Worm (Caenorhabditis elegans) whole organism, mixed stage, embryonic: ENCODE data around the gene F14E5.2.

Source experiments
- blmp-1 ChIP-seq: fragments of 150-350 bp; optimal IDR thresholded peaks from 2 replicates; lab custom pipeline; 2014; ENCODE audit warnings: missing biosample characterization, missing genetic modification characterization
- ces-1 ChIP-seq: fragments of 150-350 bp; optimal IDR thresholded peaks from 2 replicates; lab custom pipeline; 2014; ENCODE audit warnings: missing biosample characterization, missing genetic modification reagents, missing genetic modification characterization
- lin-13 ChIP-seq: fragments of 150-350 bp; optimal IDR thresholded peaks from 2 replicates; lab custom pipeline; 2014; ENCODE audit warnings: missing biosample characterization, missing genetic modification characterization
- nhr-12 ChIP-seq: fragments of 150-350 bp; optimal IDR thresholded peaks from 2 replicates; lab custom pipeline; 2014; ENCODE audit warnings: missing biosample characterization, missing genetic modification characterization
- pha-4 ChIP-seq: fragments of 150-350 bp; optimal IDR thresholded peaks from 2 replicates; lab custom pipeline; 2018; ENCODE audit warnings: missing biosample characterization, missing genetic modification reagents, missing genetic modification characterization
- snpc-4 ChIP-seq: fragments of 150-350 bp; optimal IDR thresholded peaks from 2 replicates; lab custom pipeline; 2014; ENCODE audit warnings: missing biosample characterization, missing genetic modification characterization
- unc-39 ChIP-seq: fragments of 150-350 bp; optimal IDR thresholded peaks from 2 replicates; lab custom pipeline; 2014; ENCODE audit warnings: missing biosample characterization, missing genetic modification characterization
- unc-62 ChIP-seq: fragments of 150-350 bp; optimal IDR thresholded peaks from 2 replicates; lab custom pipeline; 2014; ENCODE audit warnings: missing biosample characterization, missing genetic modification reagents, missing genetic modification characterization

DNA sequence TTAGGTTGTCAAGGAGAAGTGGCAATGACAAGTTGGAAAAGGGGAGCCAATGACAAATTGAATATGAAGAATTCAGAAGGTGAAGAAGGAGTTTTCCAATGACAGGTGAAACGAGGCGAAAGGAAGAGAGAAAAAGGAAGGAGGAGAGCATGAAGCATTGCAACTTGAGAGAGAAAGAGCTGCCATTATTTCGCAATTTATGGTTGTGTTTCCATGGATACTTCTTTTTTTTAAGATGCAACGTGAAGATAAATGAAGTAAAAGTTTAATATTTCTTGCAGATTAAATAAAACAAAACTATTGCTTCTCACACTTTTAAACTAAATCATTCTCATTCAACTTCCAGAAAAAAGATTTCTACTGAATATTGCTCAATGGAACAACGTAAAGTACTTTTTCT is 34.5 kb downstream of the F14E5.2 start, which contains the start of gene F49E12.8:
- TF ChIP-seq unc-62 (GFP tag; lab: Kevin White, UChicago) (no peak), nhr-12 (no peak), blmp-1 (tag; lab: Kevin White, UChicago) (no peak), snpc-4 (tag; lab: Kevin White, UChicago) (no peak), pha-4 (tag; lab: Kevin White, UChicago) (no peak), ces-1 (no peak), lin-13 (tag; lab: Kevin White, UChicago) (no peak), unc-39 (tag; lab: Kevin White, UChicago) (no peak)
